Fruit fly (Drosophila melanogaster) whole organism, embryonic: Measurements from ENCODE around the gene dimm.

Source experiments
- Antp ChIP-seq: fragments of 200-800 bp; sonication (Bioruptor generic); optimal IDR thresholded peaks from 3 replicates; lab custom pipeline; 2016; ENCODE audit warnings: missing biosample characterization, missing genetic modification characterization
- BEAF-32 ChIP-seq: fragments of 200-800 bp; sonication (Bioruptor generic); optimal IDR thresholded peaks from 3 replicates; lab custom pipeline; 2017; ENCODE audit warnings: missing biosample characterization, missing genetic modification characterization, mild to moderate bottlenecking, moderate library complexity, missing genetic modification reagents
- CG10462 ChIP-seq: fragments of 200-800 bp; sonication (Bioruptor generic); optimal IDR thresholded peaks from 2 replicates; lab custom pipeline; 2016; ENCODE audit warnings: missing biosample characterization, missing genetic modification characterization
- CG10959 ChIP-seq: fragments of 200-800 bp; sonication (Bioruptor generic); IDR thresholded peaks from 2 replicates; pipeline ENCODE4 v1.3.6; 2022; ENCODE audit warnings: missing biosample characterization, missing genetic modification characterization
- CG1233 ChIP-seq: fragments of 200-800 bp; sonication (Bioruptor generic); optimal IDR thresholded peaks from 4 replicates; lab custom pipeline; 2018; ENCODE audit warnings: missing biosample characterization, mild to moderate bottlenecking, missing genetic modification characterization
- CG12942 ChIP-seq: fragments of 200-800 bp; sonication (Bioruptor generic); optimal IDR thresholded peaks from 3 replicates; lab custom pipeline; 2016; ENCODE audit warnings: missing biosample characterization, missing genetic modification characterization
- CG13624 ChIP-seq: fragments of 200-800 bp; sonication (Bioruptor generic); optimal IDR thresholded peaks from 2 replicates; lab custom pipeline; 2016; ENCODE audit warnings: missing biosample characterization, missing genetic modification characterization
- CG18011 ChIP-seq: fragments of 200-800 bp; sonication (Bioruptor generic); optimal IDR thresholded peaks from 2 replicates; lab custom pipeline; 2017; ENCODE audit warnings: missing biosample characterization, missing genetic modification characterization, mild to moderate bottlenecking, moderate library complexity, missing genotype
- CG18262 ChIP-seq: fragments of 200-800 bp; optimal IDR thresholded peaks from 3 replicates; lab custom pipeline; 2019; ENCODE audit warnings: missing biosample characterization, mild to moderate bottlenecking, missing genetic modification characterization, moderate library complexity
- CG2199 ChIP-seq: fragments of 200-800 bp; sonication (Bioruptor generic); IDR thresholded peaks from 3 replicates; pipeline ENCODE4 v1.3.6; 2022; ENCODE audit warnings: missing biosample characterization, missing genetic modification characterization
- CG34224 ChIP-seq: fragments of 200-800 bp; sonication (Bioruptor generic); IDR thresholded peaks from 3 replicates; pipeline ENCODE4 v1.3.6; 2022; ENCODE audit warnings: missing biosample characterization, missing genetic modification characterization; ENCODE audit not compliant: partially characterized antibody
- CG34422 ChIP-seq: fragments of 200-800 bp; sonication (Bioruptor generic); IDR thresholded peaks from 3 replicates; pipeline ENCODE4 v1.3.6; 2022; ENCODE audit warnings: missing biosample characterization, missing genetic modification characterization
- CG42726 ChIP-seq: fragments of 200-800 bp; sonication (Bioruptor generic); IDR thresholded peaks from 2 replicates; pipeline ENCODE4 v1.3.6; 2022; ENCODE audit warnings: missing biosample characterization, missing genetic modification characterization; ENCODE audit not compliant: partially characterized antibody
- CG4404 ChIP-seq: fragments of 200-800 bp; sonication (Bioruptor generic); IDR thresholded peaks from 2 replicates; pipeline ENCODE4 v1.3.6; 2022; ENCODE audit warnings: missing biosample characterization, missing genetic modification characterization
- CG4707 ChIP-seq: fragments of 200-800 bp; sonication (Bioruptor generic); optimal IDR thresholded peaks from 2 replicates; lab custom pipeline; 2018; ENCODE audit warnings: missing biosample characterization, mild to moderate bottlenecking, missing genetic modification characterization, moderate library complexity
- CG5953 ChIP-seq: fragments of 200-800 bp; sonication (Bioruptor generic); IDR thresholded peaks from 2 replicates; pipeline ENCODE4 v1.3.6; 2022; ENCODE audit warnings: missing biosample characterization, missing genetic modification characterization
- CG6791 ChIP-seq: fragments of 200-800 bp; sonication (Bioruptor generic); IDR thresholded peaks from 3 replicates; pipeline ENCODE4 v1.3.6; 2022; ENCODE audit warnings: missing biosample characterization, missing genetic modification characterization; ENCODE audit not compliant: partially characterized antibody
- CG8290 ChIP-seq, 3 experiments: fragments of 200-800 bp; sonication (Bioruptor generic); optimal IDR thresholded peaks; 2 replicates each; lab custom pipeline; 2016 to 2019; ENCODE audit warnings: missing biosample characterization in 3 of 3, missing genetic modification characterization in 3 of 3, mild to moderate bottlenecking in 2 of 3, moderate library complexity in 1 of 3
- CHES-1-like ChIP-seq: fragments of 200-800 bp; sonication (Bioruptor generic); optimal IDR thresholded peaks from 2 replicates; lab custom pipeline; 2016; ENCODE audit warnings: missing biosample characterization, missing genetic modification characterization
- Dbx ChIP-seq: fragments of 200-800 bp; sonication (Bioruptor generic); IDR thresholded peaks from 3 replicates; pipeline ENCODE4 v1.3.6; 2022; ENCODE audit warnings: missing biosample characterization, missing genetic modification characterization
- Dip3 ChIP-seq: fragments of 200-800 bp; sonication (Bioruptor generic); optimal IDR thresholded peaks from 3 replicates; lab custom pipeline; 2016; ENCODE audit warnings: missing biosample characterization, missing genetic modification characterization
- Ets65A ChIP-seq: fragments of 200-800 bp; sonication (Bioruptor generic); peaks from one replicate; lab custom pipeline; 2016; ENCODE audit warnings: missing biosample characterization, missing genetic modification characterization
- Gug ChIP-seq: fragments of 200-800 bp; sonication (Bioruptor generic); IDR thresholded peaks from 4 replicates; pipeline ENCODE4 v1.3.6; 2022; ENCODE audit warnings: missing biosample characterization, missing genetic modification characterization
- Hmr ChIP-seq: fragments of 200-800 bp; sonication (Bioruptor generic); optimal IDR thresholded peaks from 3 replicates; lab custom pipeline; 2017; ENCODE audit warnings: mild to moderate bottlenecking, missing biosample characterization, missing genetic modification reagents, missing genetic modification characterization
- MBD-R2 ChIP-seq: fragments of 200-800 bp; sonication (Bioruptor generic); IDR thresholded peaks from 2 replicates; pipeline ENCODE4 v1.3.6; 2022; ENCODE audit warnings: missing biosample characterization, missing genetic modification characterization
- PHDP ChIP-seq: fragments of 200-800 bp; sonication (Bioruptor generic); optimal IDR thresholded peaks from 3 replicates; lab custom pipeline; 2018; ENCODE audit warnings: missing biosample characterization, mild to moderate bottlenecking, missing genetic modification characterization, moderate library complexity
- Sox102F ChIP-seq: fragments of 200-800 bp; sonication (Bioruptor generic); optimal IDR thresholded peaks from 2 replicates; lab custom pipeline; 2018; ENCODE audit warnings: missing biosample characterization, mild to moderate bottlenecking, missing genetic modification characterization, moderate library complexity
- Taf1 ChIP-seq: fragments of 200-800 bp; sonication (Bioruptor generic); IDR thresholded peaks from 2 replicates; pipeline ENCODE4 v1.3.6; 2022; ENCODE audit warnings: missing biosample characterization, missing genetic modification characterization
- ac ChIP-seq: fragments of 200-800 bp; sonication (Bioruptor generic); optimal IDR thresholded peaks from 3 replicates; lab custom pipeline; 2017; ENCODE audit warnings: missing biosample characterization, mild to moderate bottlenecking, missing genetic modification characterization
- ci ChIP-seq: fragments of 200-800 bp; sonication (Bioruptor generic); IDR thresholded peaks from 3 replicates; pipeline ENCODE4 v1.3.6; 2022; ENCODE audit warnings: missing biosample characterization, missing genetic modification characterization
- cwo ChIP-seq: fragments of 200-800 bp; sonication (Bioruptor generic); optimal IDR thresholded peaks from 3 replicates; lab custom pipeline; 2017; ENCODE audit warnings: missing biosample characterization, missing genetic modification characterization, mild to moderate bottlenecking, moderate library complexity, missing genetic modification reagents
- esg ChIP-seq: fragments of 200-800 bp; sonication (Bioruptor generic); conservative IDR thresholded peaks from 2 replicates; pipeline ENCODE4 v1.3.6; 2022; ENCODE audit warnings: missing biosample characterization, missing genetic modification characterization
- fu2 ChIP-seq: fragments of 200-800 bp; sonication (Bioruptor generic); optimal IDR thresholded peaks from 2 replicates; lab custom pipeline; 2016; ENCODE audit warnings: missing biosample characterization, missing genetic modification characterization
- gro ChIP-seq: fragments of 200-800 bp; sonication (Bioruptor generic); optimal IDR thresholded peaks from 2 replicates; lab custom pipeline; 2016; ENCODE audit warnings: missing biosample characterization, missing genetic modification characterization
- hkb ChIP-seq, 2 experiments: fragments of 200-800 bp in 1 of 2; fragments of >200 bp in 1 of 2; sonication (Bioruptor generic) in 1 of 2; IDR thresholded peaks in 1 of 2; optimal IDR thresholded peaks in 1 of 2; 2 replicates each; pipeline versions ENCODE4 v1.3.6 to Lab custom; 2017 to 2022; ENCODE audit warnings: missing biosample characterization in 1 of 2, missing genetic modification characterization in 1 of 2
- kah ChIP-seq: fragments of 200-800 bp; sonication (Bioruptor generic); optimal IDR thresholded peaks from 2 replicates; lab custom pipeline; 2018; ENCODE audit warnings: missing biosample characterization, mild to moderate bottlenecking, missing genetic modification characterization
- klu ChIP-seq: fragments of 200-800 bp; sonication (Bioruptor generic); IDR thresholded peaks from 2 replicates; pipeline ENCODE4 v1.3.6; 2022; ENCODE audit warnings: missing biosample characterization, missing genetic modification characterization
- kni ChIP-seq: fragments of 200-800 bp; sonication (Bioruptor generic); optimal IDR thresholded peaks from 3 replicates; lab custom pipeline; 2017; ENCODE audit warnings: mild to moderate bottlenecking, missing biosample characterization, missing genetic modification reagents, missing genetic modification characterization
- lov ChIP-seq, 2 experiments: fragments of 200-800 bp in 1 of 2; fragments of >200 bp in 1 of 2; sonication (Bioruptor generic) in 1 of 2; IDR thresholded peaks in 1 of 2; optimal IDR thresholded peaks in 1 of 2; 2 replicates in 1 of 2; 3 replicates in 1 of 2; pipeline versions ENCODE4 v1.3.6 to Lab custom; 2017 to 2022; ENCODE audit warnings: missing biosample characterization in 1 of 2, missing genetic modification characterization in 1 of 2
- nom ChIP-seq: fragments of 200-800 bp; sonication (Bioruptor generic); optimal IDR thresholded peaks from 2 replicates; lab custom pipeline; 2017; ENCODE audit warnings: missing biosample characterization, missing genetic modification characterization, mild to moderate bottlenecking, moderate library complexity, missing genetic modification reagents
- peb ChIP-seq: fragments of 200-800 bp; sonication (Bioruptor generic); IDR thresholded peaks from 2 replicates; pipeline ENCODE4 v1.3.6; 2022; ENCODE audit warnings: missing biosample characterization, missing genetic modification characterization
- prd ChIP-seq, 3 experiments: fragments of >200 bp in 2 of 3; fragments of 200-800 bp in 1 of 3; sonication (Bioruptor generic) in 1 of 3; optimal IDR thresholded peaks in 2 of 3; IDR thresholded peaks in 1 of 3; 2 replicates in 2 of 3; 3 replicates in 1 of 3; pipeline versions ENCODE4 v1.3.6 to Lab custom; 2017 to 2022; ENCODE audit warnings: missing biosample characterization in 1 of 3, missing genetic modification characterization in 1 of 3
- sc ChIP-seq, 3 experiments: fragments of >200 bp in 2 of 3; fragments of 200-800 bp in 1 of 3; sonication (Bioruptor generic) in 1 of 3; optimal IDR thresholded peaks; 2 replicates in 2 of 3; 3 replicates in 1 of 3; lab custom pipeline; 2017; ENCODE audit warnings: mild to moderate bottlenecking in 1 of 3, missing biosample characterization in 1 of 3, missing genetic modification characterization in 1 of 3, missing genetic modification reagents in 1 of 3
- sens-2 ChIP-seq: fragments of 200-800 bp; sonication (Bioruptor generic); IDR thresholded peaks from 2 replicates; pipeline ENCODE4 v1.3.6; 2022; ENCODE audit warnings: missing biosample characterization, missing genetic modification characterization
- sim ChIP-seq: fragments of 200-800 bp; sonication (Bioruptor generic); IDR thresholded peaks from 2 replicates; pipeline ENCODE4 v1.3.6; 2022; ENCODE audit warnings: missing biosample characterization, missing genetic modification characterization
- tap ChIP-seq: fragments of 200-800 bp; optimal IDR thresholded peaks from 3 replicates; lab custom pipeline; 2019; ENCODE audit warnings: missing biosample characterization, mild to moderate bottlenecking, missing genetic modification characterization, moderate library complexity

Gene dimm

DNA sequence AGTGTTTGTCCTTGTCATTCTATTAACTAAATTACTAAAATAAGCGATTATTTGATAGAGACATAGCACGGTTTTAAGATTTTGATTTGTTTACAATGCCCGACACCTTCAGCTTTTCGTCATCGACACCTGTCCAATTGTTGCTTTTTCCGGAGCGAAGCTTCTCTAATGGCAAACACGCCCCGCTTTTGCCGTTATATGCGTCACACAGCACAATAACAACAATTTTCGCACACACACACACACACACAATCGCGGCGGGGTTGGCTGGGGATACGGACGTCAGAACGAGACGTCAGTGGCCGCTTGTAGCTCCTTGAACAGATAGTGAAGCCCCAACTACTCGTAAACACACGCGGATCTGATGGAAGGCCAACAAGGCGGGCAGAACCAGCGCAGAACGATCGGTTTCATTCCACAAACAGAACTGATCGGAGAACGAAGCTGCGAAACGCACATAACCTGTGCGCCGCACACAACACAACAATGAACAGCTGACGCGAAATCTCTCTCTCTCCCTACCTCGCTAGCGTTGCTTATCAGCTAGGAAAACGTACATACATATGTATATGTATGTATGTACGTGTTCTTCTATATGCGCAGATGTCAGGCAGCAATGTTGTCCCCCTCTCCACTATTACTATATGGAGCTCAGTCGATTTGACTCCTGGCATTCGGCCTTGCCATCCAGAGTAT, 22.4 kb upstream of the dimm start (continued):
- TF ChIP-seq sens-2 (GFP tag; lab: Robert Waterston, UW) (no peak), CG6791 (GFP tag; lab: Robert Waterston, UW) (no peak), CG18262 (tag; lab: Kevin White, UChicago) (no peak), esg (no peak), Taf1 (no peak), CG4707 (GFP tag; lab: Kevin White, UChicago) (no peak), peb (GFP tag; lab: Robert Waterston, UW) (no peak), fu2 (no peak), CG1233 (GFP tag; lab: Kevin White, UChicago) (no peak), cwo (GFP tag; lab: Kevin White, UChicago) (peak; percentile 69), CG13624 (GFP tag; lab: Kevin White, UChicago) (no peak), CG34224 (GFP tag; lab: Robert Waterston, UW) (peak; percentile 48; the same call in 2 of the 3 replicates), Hmr (GFP tag; lab: Kevin White, UChicago) (peak; percentile 33), kni (GFP tag; lab: Kevin White, UChicago) (peak; percentile 26), Antp (no peak), CG12942 (no peak), sim (GFP tag; lab: Robert Waterston, UW) (0 out of 2 replicates have a peak, but pooled peaks have one; percentile 46), MBD-R2 (GFP tag; lab: Robert Waterston, UW) (peak; percentile 12; the same call in 1 of the 2 replicates), ac (GFP tag; lab: Kevin White, UChicago) (no peak), gro (GFP tag; lab: Kevin White, UChicago) (peak; percentile 58), CG2199 (peak; percentile 85), prd (optimal IDR thresholded peaks at IDR 0.05; lab: Kevin White, UChicago) (no peak), prd (GFP tag; IDR thresholded peaks at IDR 0.05; lab: Robert Waterston, UW) (no peak), Dbx (GFP tag; lab: Robert Waterston, UW) (peak; percentile 71; the same call in 1 of the 3 replicates), Dip3 (no peak), CG10959 (GFP tag; lab: Robert Waterston, UW) (no peak), BEAF-32 (GFP tag; lab: Kevin White, UChicago) (no peak), CG42726 (GFP tag; lab: Robert Waterston, UW) (peak; percentile 62; the same call in 1 of the 2 replicates), CG4404 (GFP tag; lab: Robert Waterston, UW) (no peak), CG10462 (no peak), ci (peak; percentile 39; the same call in 1 of the 3 replicates), CG34422 (GFP tag; lab: Robert Waterston, UW) (peak; percentile 83; the same call in 1 of the 3 replicates), Gug (GFP tag; lab: Robert Waterston, UW) (0 out of 4 replicates have a peak, but pooled peaks have one; percentile 8), PHDP (tag; lab: Kevin White, UChicago) (peak; percentile 4), sc (optimal IDR thresholded peaks at IDR 0.05; lab: Kevin White, UChicago) (no peak), sc (GFP tag; optimal IDR thresholded peaks at IDR 0.05; lab: Kevin White, UChicago) (no peak), klu (GFP tag; lab: Robert Waterston, UW) (no peak), CG5953 (GFP tag; lab: Robert Waterston, UW) (0 out of 2 replicates have a peak, but pooled peaks have one; percentile 32), tap (tag; lab: Kevin White, UChicago) (no peak), CG18011 (GFP tag; lab: Kevin White, UChicago) (peak; percentile 30), kah (peak; percentile 40), Ets65A (GFP tag; lab: Kevin White, UChicago) (peak; percentile 16), CHES-1-like (GFP tag; lab: Kevin White, UChicago) (peak; percentile 44), hkb (optimal IDR thresholded peaks at IDR 0.05; lab: Kevin White, UChicago) (no peak), hkb (GFP tag; IDR thresholded peaks at IDR 0.05; lab: Robert Waterston, UW) (0 out of 2 replicates have a peak, but pooled peaks have one; percentile 8), CG8290 (GFP tag; optimal IDR thresholded peaks at IDR 0.05; lab: Kevin White, UChicago) (no peak), CG8290 (tag; optimal IDR thresholded peaks at IDR 0.05; lab: Kevin White, UChicago) (peak in 1 of 2 experiments; percentile 70), lov (optimal IDR thresholded peaks at IDR 0.05; lab: Kevin White, UChicago) (no peak), lov (GFP tag; IDR thresholded peaks at IDR 0.05; lab: Robert Waterston, UW) (peak; percentile 64; the same call in 2 of the 3 replicates), Sox102F (GFP tag; lab: Kevin White, UChicago) (no peak), nom (GFP tag; lab: Kevin White, UChicago) (peak; percentile 63)
